Worm (Caenorhabditis elegans): Measurements from ENCODE around the gene sta-2.

The sta-2 gene

ce11 chrV:9791332-9791731 is 50.3 kb downstream of the sta-2 start, which contains the start of gene lipl-2:
TSS of gene lipl-2 (plus strand) at chrV:9791567.
- peak; percentile 81 for TF ChIP-seq pqm-1 (tag; optimal IDR thresholded peaks at IDR 0.05)
- no peak for TF ChIP-seq nhr-237 (tag; optimal IDR thresholded peaks at IDR 0.05)
- no peak for TF ChIP-seq nhr-76 (tag; optimal IDR thresholded peaks at IDR 0.05)
- peak; percentile 61 for TF ChIP-seq pha-4 (tag; optimal IDR thresholded peaks at IDR 0.05)
- no peak for TF ChIP-seq elt-1 (tag; optimal IDR thresholded peaks at IDR 0.05)
- peak; percentile 87 for TF ChIP-seq elt-2 (tag; optimal IDR thresholded peaks at IDR 0.05)
- TF ChIP-seq lsy-12 (tag; optimal IDR thresholded peaks at IDR 0.05) = no peak
